Worm (Caenorhabditis elegans): ENCODE measurements around the gene rnp-2.

DNA sequence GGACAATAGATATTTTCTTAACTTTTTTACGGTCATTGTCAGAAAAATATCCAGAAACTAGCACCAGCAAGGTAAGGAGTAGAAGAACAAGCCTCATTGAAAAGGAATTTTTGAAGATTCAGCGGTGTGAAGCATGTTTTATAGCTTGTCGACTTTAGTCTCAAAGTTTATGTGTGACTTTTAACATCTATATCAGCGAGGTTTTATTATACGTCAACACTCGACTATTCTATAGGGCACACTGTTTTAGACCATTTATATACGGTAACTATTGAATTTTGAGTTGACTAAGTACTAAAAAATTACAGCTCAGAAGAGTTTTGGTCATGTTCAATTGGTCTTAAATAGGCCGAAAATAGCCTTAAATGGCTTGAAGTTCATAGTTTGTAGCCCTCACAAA is 30.6 kb upstream of the rnp-2 start, which contains the start of gene F49F1.11:
- TF ChIP-seq ama-1 (optimal IDR thresholded peaks at IDR 0.05) (no peak), hmbx-1 (tag; optimal IDR thresholded peaks at IDR 0.05) (no peak)

All from whole organism, early embryonic.